Fruit fly (Drosophila melanogaster) whole organism, embryonic: ENCODE measurements around the gene E23.

Experiments used
- Adf1 ChIP-seq: fragments of 200-800 bp; sonication (Bioruptor generic); IDR thresholded peaks from 2 replicates; pipeline ENCODE4 v1.3.6; 2022; ENCODE audit warnings: missing biosample characterization, missing genetic modification characterization
- Antp ChIP-seq: fragments of 200-800 bp; sonication (Bioruptor generic); optimal IDR thresholded peaks from 3 replicates; lab custom pipeline; 2016; ENCODE audit warnings: missing biosample characterization, missing genetic modification characterization
- Asciz ChIP-seq: fragments of 200-800 bp; sonication (Bioruptor generic); optimal IDR thresholded peaks from 2 replicates; lab custom pipeline; 2017; ENCODE audit warnings: missing biosample characterization, mild to moderate bottlenecking, missing genetic modification characterization, missing genetic modification reagents
- CG10321 ChIP-seq: fragments of 200-800 bp; sonication (Bioruptor generic); IDR thresholded peaks from 2 replicates; pipeline ENCODE4 v1.3.6; 2022; ENCODE audit warnings: missing biosample characterization, missing genetic modification characterization
- CG10462 ChIP-seq: fragments of 200-800 bp; sonication (Bioruptor generic); optimal IDR thresholded peaks from 2 replicates; lab custom pipeline; 2016; ENCODE audit warnings: missing biosample characterization, missing genetic modification characterization
- CG10543 ChIP-seq: fragments of 200-800 bp; sonication (Bioruptor generic); optimal IDR thresholded peaks from 3 replicates; lab custom pipeline; 2017; ENCODE audit warnings: missing biosample characterization, mild to moderate bottlenecking, missing genetic modification characterization, moderate library complexity
- CG11093 ChIP-seq: fragments of 200-800 bp; sonication (Bioruptor generic); IDR thresholded peaks from 3 replicates; pipeline ENCODE4 v1.3.6; 2022; ENCODE audit warnings: missing biosample characterization, missing genetic modification characterization
- CG11504 ChIP-seq: fragments of 200-800 bp; sonication (Bioruptor generic); optimal IDR thresholded peaks from 3 replicates; lab custom pipeline; 2019; ENCODE audit warnings: missing biosample characterization, mild to moderate bottlenecking, missing genetic modification characterization, moderate library complexity
- CG11560 ChIP-seq: fragments of 200-800 bp; sonication (Bioruptor generic); IDR thresholded peaks from 3 replicates; pipeline ENCODE4 v1.3.6; 2022; ENCODE audit warnings: missing biosample characterization, missing genetic modification characterization
- CG12236 ChIP-seq: fragments of 200-800 bp; sonication (Bioruptor generic); optimal IDR thresholded peaks from 2 replicates; lab custom pipeline; 2016; ENCODE audit warnings: missing biosample characterization, missing genetic modification characterization
- CG1233 ChIP-seq: fragments of 200-800 bp; sonication (Bioruptor generic); optimal IDR thresholded peaks from 4 replicates; lab custom pipeline; 2018; ENCODE audit warnings: missing biosample characterization, mild to moderate bottlenecking, missing genetic modification characterization
- CG13296 ChIP-seq: fragments of 200-800 bp; sonication (Bioruptor generic); optimal IDR thresholded peaks from 3 replicates; lab custom pipeline; 2018; ENCODE audit warnings: missing biosample characterization, mild to moderate bottlenecking, missing genetic modification characterization
- CG13775 ChIP-seq: fragments of 200-800 bp; sonication (Bioruptor generic); optimal IDR thresholded peaks from 3 replicates; lab custom pipeline; 2017; ENCODE audit warnings: missing biosample characterization, mild to moderate bottlenecking, missing genetic modification characterization
- CG14667 ChIP-seq: fragments of 200-800 bp; sonication (Bioruptor generic); IDR thresholded peaks from 2 replicates; pipeline ENCODE4 v1.3.6; 2022; ENCODE audit warnings: missing biosample characterization, missing genetic modification characterization
- CG15011 ChIP-seq: fragments of 200-800 bp; sonication (Bioruptor generic); optimal IDR thresholded peaks from 3 replicates; lab custom pipeline; 2018; ENCODE audit warnings: missing biosample characterization, mild to moderate bottlenecking, missing genetic modification characterization
- CG17361 ChIP-seq: fragments of 200-800 bp; sonication (Bioruptor generic); IDR thresholded peaks from 3 replicates; pipeline ENCODE4 v1.3.6; 2022; ENCODE audit warnings: missing biosample characterization, missing genetic modification characterization
- CG1792 ChIP-seq: fragments of 200-800 bp; sonication (Bioruptor generic); optimal IDR thresholded peaks from 2 replicates; lab custom pipeline; 2016; ENCODE audit warnings: missing biosample characterization, missing genetic modification characterization
- CG2129 ChIP-seq: fragments of 200-800 bp; sonication (Bioruptor generic); IDR thresholded peaks from 2 replicates; pipeline ENCODE4 v1.3.6; 2022; ENCODE audit warnings: missing biosample characterization, missing genetic modification characterization; ENCODE audit not compliant: partially characterized antibody
- CG31388 ChIP-seq: fragments of 200-800 bp; sonication (Bioruptor generic); optimal IDR thresholded peaks from 2 replicates; lab custom pipeline; 2016; ENCODE audit warnings: missing biosample characterization, missing genetic modification characterization
- CG32767 ChIP-seq: fragments of 200-800 bp; sonication (Bioruptor generic); IDR thresholded peaks from 2 replicates; pipeline ENCODE4 v1.3.6; 2022; ENCODE audit warnings: missing biosample characterization, missing genetic modification characterization
- CG32772 ChIP-seq: fragments of 200-800 bp; sonication (Bioruptor generic); IDR thresholded peaks from 2 replicates; pipeline ENCODE4 v1.3.6; 2022; ENCODE audit warnings: missing biosample characterization, missing genetic modification characterization
- CG42726 ChIP-seq: fragments of 200-800 bp; sonication (Bioruptor generic); IDR thresholded peaks from 2 replicates; pipeline ENCODE4 v1.3.6; 2022; ENCODE audit warnings: missing biosample characterization, missing genetic modification characterization; ENCODE audit not compliant: partially characterized antibody
- CG8281 ChIP-seq: fragments of 200-800 bp; sonication (Bioruptor generic); optimal IDR thresholded peaks from 2 replicates; lab custom pipeline; 2018; ENCODE audit warnings: missing biosample characterization, mild to moderate bottlenecking, missing genetic modification characterization, moderate library complexity
- D19A ChIP-seq: fragments of 200-800 bp; optimal IDR thresholded peaks from 3 replicates; lab custom pipeline; 2019; ENCODE audit warnings: missing biosample characterization, mild to moderate bottlenecking, missing genetic modification characterization, moderate library complexity
- Drgx ChIP-seq: fragments of 200-800 bp; sonication (Bioruptor generic); IDR thresholded peaks from 2 replicates; pipeline ENCODE4 v1.3.6; 2022; ENCODE audit warnings: missing biosample characterization, missing genetic modification characterization
- GATAe ChIP-seq: fragments of 200-800 bp; sonication (Bioruptor generic); conservative IDR thresholded peaks from 2 replicates; pipeline ENCODE4 v1.3.6; 2022; ENCODE audit warnings: missing biosample characterization, missing genetic modification characterization
- H15 ChIP-seq: fragments of 200-800 bp; sonication (Bioruptor generic); IDR thresholded peaks from 3 replicates; pipeline ENCODE4 v1.3.6; 2022; ENCODE audit warnings: missing biosample characterization, missing genetic modification characterization
- H2.0 ChIP-seq: fragments of 200-800 bp; sonication (Bioruptor generic); IDR thresholded peaks from 2 replicates; pipeline ENCODE4 v1.3.6; 2022; ENCODE audit warnings: missing biosample characterization, missing genetic modification characterization
- Hr3 ChIP-seq: fragments of 200-800 bp; sonication (Bioruptor generic); optimal IDR thresholded peaks from 3 replicates; lab custom pipeline; 2016; ENCODE audit warnings: missing biosample characterization, missing genetic modification characterization
- Jarid2 ChIP-seq: fragments of 200-800 bp; sonication (Bioruptor generic); optimal IDR thresholded peaks from 3 replicates; lab custom pipeline; 2017; ENCODE audit warnings: mild to moderate bottlenecking, missing biosample characterization, missing genetic modification reagents, missing genetic modification characterization
- Mes4 ChIP-seq: fragments of 200-800 bp; sonication (Bioruptor generic); optimal IDR thresholded peaks from 2 replicates; lab custom pipeline; 2016; ENCODE audit warnings: missing biosample characterization, missing genetic modification characterization
- NC2β ChIP-seq: fragments of 200-800 bp; sonication (Bioruptor generic); optimal IDR thresholded peaks from 2 replicates; lab custom pipeline; 2016; ENCODE audit warnings: missing biosample characterization, missing genetic modification characterization
- Ptx1 ChIP-seq: fragments of 200-800 bp; sonication (Bioruptor generic); IDR thresholded peaks from 2 replicates; pipeline ENCODE4 v1.3.6; 2022; ENCODE audit warnings: missing biosample characterization, missing genetic modification characterization
- Sry-β ChIP-seq: fragments of 200-800 bp; sonication (Bioruptor generic); optimal IDR thresholded peaks from 2 replicates; lab custom pipeline; 2018; ENCODE audit warnings: missing biosample characterization, mild to moderate bottlenecking, missing genetic modification characterization, moderate library complexity
- bbx ChIP-seq: fragments of 200-800 bp; sonication (Bioruptor generic); IDR thresholded peaks from 2 replicates; pipeline ENCODE4 v1.3.6; 2022; ENCODE audit warnings: missing biosample characterization, missing genetic modification characterization; ENCODE audit not compliant: partially characterized antibody
- bowl ChIP-seq: fragments of 200-800 bp; sonication (Bioruptor generic); IDR thresholded peaks from 2 replicates; pipeline ENCODE4 v1.3.6; 2022; ENCODE audit warnings: missing biosample characterization, missing genetic modification characterization
- caup ChIP-seq: fragments of 200-800 bp; sonication (Bioruptor generic); optimal IDR thresholded peaks from 3 replicates; lab custom pipeline; 2017; ENCODE audit warnings: missing biosample characterization, mild to moderate bottlenecking, missing genetic modification characterization, moderate library complexity; ENCODE audit not compliant: severe bottlenecking
- da ChIP-seq: fragments of 200-800 bp; sonication (Bioruptor generic); optimal IDR thresholded peaks from 2 replicates; lab custom pipeline; 2016; ENCODE audit warnings: missing biosample characterization, missing genetic modification characterization
- hth ChIP-seq: fragments of >200 bp; optimal IDR thresholded peaks from 2 replicates; lab custom pipeline; 2017; ENCODE audit warnings: inconsistent platforms
- jumu ChIP-seq: fragments of 200-800 bp; sonication (Bioruptor generic); optimal IDR thresholded peaks from 3 replicates; lab custom pipeline; 2016; ENCODE audit warnings: missing biosample characterization, missing genetic modification characterization
- kah ChIP-seq: fragments of 200-800 bp; sonication (Bioruptor generic); optimal IDR thresholded peaks from 2 replicates; lab custom pipeline; 2018; ENCODE audit warnings: missing biosample characterization, mild to moderate bottlenecking, missing genetic modification characterization
- kni ChIP-seq: fragments of 200-800 bp; sonication (Bioruptor generic); optimal IDR thresholded peaks from 3 replicates; lab custom pipeline; 2017; ENCODE audit warnings: mild to moderate bottlenecking, missing biosample characterization, missing genetic modification reagents, missing genetic modification characterization
- mirr ChIP-seq: fragments of 200-800 bp; sonication (Bioruptor generic); optimal IDR thresholded peaks from 3 replicates; lab custom pipeline; 2018; ENCODE audit warnings: missing biosample characterization, mild to moderate bottlenecking, missing genetic modification characterization
- mld ChIP-seq: fragments of 200-800 bp; sonication (Bioruptor generic); IDR thresholded peaks from 3 replicates; pipeline ENCODE4 v1.3.6; 2022; ENCODE audit warnings: missing biosample characterization, missing genetic modification characterization; ENCODE audit not compliant: partially characterized antibody
- pum ChIP-seq: fragments of 200-800 bp; sonication (Bioruptor generic); optimal IDR thresholded peaks from 2 replicates; lab custom pipeline; 2016; ENCODE audit warnings: missing biosample characterization, missing genetic modification characterization
- stwl ChIP-seq: fragments of 200-800 bp; sonication (Bioruptor generic); optimal IDR thresholded peaks from 3 replicates; lab custom pipeline; 2018; ENCODE audit warnings: missing biosample characterization, mild to moderate bottlenecking, missing genetic modification characterization, moderate library complexity
- sug ChIP-seq: fragments of 200-800 bp; optimal IDR thresholded peaks from 2 replicates; lab custom pipeline; 2019; ENCODE audit warnings: missing biosample characterization, mild to moderate bottlenecking, missing genetic modification characterization, moderate library complexity
- wor ChIP-seq: fragments of 200-800 bp; sonication (Bioruptor generic); IDR thresholded peaks from 2 replicates; pipeline ENCODE4 v1.3.6; 2022; ENCODE audit warnings: missing biosample characterization, missing genetic modification characterization
- yki ChIP-seq: fragments of >200 bp; optimal IDR thresholded peaks from 3 replicates; lab custom pipeline; 2018
- zfh2 ChIP-seq: fragments of 200-800 bp; sonication (Bioruptor generic); optimal IDR thresholded peaks from 2 replicates; lab custom pipeline; 2016; ENCODE audit warnings: missing biosample characterization, missing genetic modification characterization

The E23 gene

dm6 chr2L:3323319-3324287, 31.0 kb downstream of the E23 start, which contains the start of gene CG33281 (continued):
- TF ChIP-seq yki (lab: Kevin White, UChicago) (no peak), Mes4 (GFP tag; lab: Kevin White, UChicago) (no peak), H15 (GFP tag; lab: Robert Waterston, UW) (no peak), CG14667 (GFP tag; lab: Robert Waterston, UW) (no peak), CG42726 (GFP tag; lab: Robert Waterston, UW) (no peak), CG32772 (no peak), CG17361 (no peak), kni (GFP tag; lab: Kevin White, UChicago) (peak; percentile 23), Adf1 (GFP tag; lab: Robert Waterston, UW) (no peak), CG1233 (GFP tag; lab: Kevin White, UChicago) (peak; percentile 48), Ptx1 (GFP tag; lab: Robert Waterston, UW) (no peak), GATAe (peak; percentile 73), pum (GFP tag; lab: Kevin White, UChicago) (no peak), Sry-β (GFP tag; lab: Kevin White, UChicago) (no peak), Hr3 (GFP tag; lab: Kevin White, UChicago) (no peak), NC2β (GFP tag; lab: Kevin White, UChicago) (no peak), CG31388 (GFP tag; lab: Kevin White, UChicago) (no peak), bowl (GFP tag; lab: Robert Waterston, UW) (no peak), CG1792 (GFP tag; lab: Kevin White, UChicago) (no peak), Antp (GFP tag; lab: Kevin White, UChicago) (no peak), wor (no peak), Drgx (no peak), caup (GFP tag; lab: Kevin White, UChicago) (no peak), Asciz (peak; percentile 56), CG32767 (GFP tag; lab: Robert Waterston, UW) (no peak), hth (lab: Kevin White, UChicago) (no peak), CG10321 (GFP tag; lab: Robert Waterston, UW) (no peak), CG8281 (peak; percentile 29), CG11560 (tag; lab: Robert Waterston, UW) (no peak), CG10462 (no peak), bbx (GFP tag; lab: Robert Waterston, UW) (no peak), CG11093 (GFP tag; lab: Robert Waterston, UW) (no peak), Jarid2 (GFP tag; lab: Kevin White, UChicago) (peak; percentile 9), jumu (no peak), CG12236 (GFP tag; lab: Kevin White, UChicago) (no peak), zfh2 (GFP tag; lab: Kevin White, UChicago) (no peak), kah (peak; percentile 72), CG2129 (GFP tag; lab: Robert Waterston, UW) (no peak), CG10543 (peak; percentile 42), D19A (tag; lab: Kevin White, UChicago) (no peak), CG13775 (GFP tag; lab: Kevin White, UChicago) (no peak), CG11504 (no peak), stwl (tag; lab: Kevin White, UChicago) (no peak), sug (tag; lab: Kevin White, UChicago) (peak; percentile 73), CG15011 (GFP tag; lab: Kevin White, UChicago) (peak; percentile 68), CG13296 (GFP tag; lab: Kevin White, UChicago) (peak; percentile 83), mld (GFP tag; lab: Robert Waterston, UW) (no peak), da (no peak), mirr (GFP tag; lab: Kevin White, UChicago) (peak; percentile 67), H2.0 (no peak)
